Worm (Caenorhabditis elegans) whole organism, late embryonic: ENCODE results near the gene F11A5.16.

Experiments
- F13H6.1 ChIP-seq: sonication (generic microtip); optimal IDR thresholded peaks from 2 replicates; lab custom pipeline; 2016; ENCODE audit warnings: missing genetic modification characterization, missing compliant biosample characterization
- K02D7.2 ChIP-seq: sonication (generic microtip); optimal IDR thresholded peaks from 2 replicates; lab custom pipeline; 2017; ENCODE audit warnings: mild to moderate bottlenecking, missing genetic modification characterization, missing compliant biosample characterization
- T23F11.4 ChIP-seq: fragments of 200-800 bp; sonication (Bioruptor generic); optimal IDR thresholded peaks from 2 replicates; lab custom pipeline; 2018; ENCODE audit warnings: mild to moderate bottlenecking, missing genetic modification characterization, missing compliant biosample characterization
- ceh-18 ChIP-seq: sonication (generic microtip); optimal IDR thresholded peaks from 2 replicates; lab custom pipeline; 2016; ENCODE audit warnings: missing genetic modification characterization, missing compliant biosample characterization
- dve-1 ChIP-seq: sonication (generic microtip); optimal IDR thresholded peaks from 2 replicates; lab custom pipeline; 2017; ENCODE audit warnings: antibody characterized with exemption, mild to moderate bottlenecking, missing genetic modification characterization, missing compliant biosample characterization
- elt-4 ChIP-seq: sonication (generic microtip); optimal IDR thresholded peaks from 2 replicates; lab custom pipeline; 2016; ENCODE audit warnings: missing genetic modification characterization, missing compliant biosample characterization
- ets-4 ChIP-seq: sonication (generic microtip); optimal IDR thresholded peaks from 2 replicates; lab custom pipeline; 2016; ENCODE audit warnings: missing genetic modification characterization, missing compliant biosample characterization
- eyg-1 ChIP-seq: sonication (generic microtip); optimal IDR thresholded peaks from 2 replicates; lab custom pipeline; 2016; ENCODE audit warnings: missing genotype, missing genetic modification characterization, missing compliant biosample characterization
- fax-1 ChIP-seq: sonication (generic microtip); optimal IDR thresholded peaks from 2 replicates; lab custom pipeline; 2016; ENCODE audit warnings: missing genotype, missing genetic modification characterization, missing compliant biosample characterization
- fkh-6 ChIP-seq: sonication (generic microtip); optimal IDR thresholded peaks from 2 replicates; lab custom pipeline; 2016; ENCODE audit warnings: missing genetic modification characterization, missing compliant biosample characterization
- gmeb-2 ChIP-seq: sonication (generic microtip); optimal IDR thresholded peaks from 2 replicates; lab custom pipeline; 2016; ENCODE audit warnings: missing genetic modification characterization, inconsistent platforms, missing compliant biosample characterization
- hlh-13 ChIP-seq: fragments of 200-800 bp; sonication (Bioruptor generic); optimal IDR thresholded peaks from 2 replicates; lab custom pipeline; 2018; ENCODE audit warnings: mild to moderate bottlenecking, missing genetic modification characterization, missing compliant biosample characterization
- hlh-15 ChIP-seq: sonication (generic microtip); optimal IDR thresholded peaks from 2 replicates; lab custom pipeline; 2016; ENCODE audit warnings: missing genetic modification characterization, missing compliant biosample characterization
- hlh-30 ChIP-seq: sonication (generic microtip); optimal IDR thresholded peaks from 2 replicates; lab custom pipeline; 2017; ENCODE audit warnings: antibody characterized with exemption, missing genetic modification characterization, missing compliant biosample characterization; ENCODE audit not compliant: insufficient read depth
- hlh-6 ChIP-seq: sonication (generic microtip); optimal IDR thresholded peaks from 2 replicates; lab custom pipeline; 2016; ENCODE audit warnings: missing genotype, missing genetic modification characterization, missing compliant biosample characterization
- lim-6 ChIP-seq: sonication (generic microtip); optimal IDR thresholded peaks from 2 replicates; lab custom pipeline; 2016; ENCODE audit warnings: missing genetic modification characterization, missing compliant biosample characterization
- madf-2 ChIP-seq: sonication (generic microtip); optimal IDR thresholded peaks from 2 replicates; lab custom pipeline; 2017; ENCODE audit warnings: missing genetic modification characterization, missing compliant biosample characterization
- mec-3 ChIP-seq: sonication (generic microtip); optimal IDR thresholded peaks from 2 replicates; lab custom pipeline; 2016; ENCODE audit warnings: borderline replicate concordance, missing genetic modification characterization, missing compliant biosample characterization
- nfya-1 ChIP-seq: sonication (generic microtip); optimal IDR thresholded peaks from 2 replicates; lab custom pipeline; 2017; ENCODE audit warnings: missing genetic modification characterization, mild to moderate bottlenecking, missing compliant biosample characterization, antibody characterized with exemption, moderate library complexity
- nhr-232 ChIP-seq: sonication (generic microtip); optimal IDR thresholded peaks from 2 replicates; lab custom pipeline; 2016; ENCODE audit warnings: missing genetic modification characterization, missing compliant biosample characterization
- odd-2 ChIP-seq: sonication (generic microtip); optimal IDR thresholded peaks from 2 replicates; lab custom pipeline; 2017; ENCODE audit warnings: antibody characterized with exemption, mild to moderate bottlenecking, missing genetic modification characterization, missing compliant biosample characterization
- pha-2 ChIP-seq: sonication (generic microtip); optimal IDR thresholded peaks from 2 replicates; lab custom pipeline; 2017; ENCODE audit warnings: mild to moderate bottlenecking, missing genetic modification characterization, missing compliant biosample characterization
- pros-1 ChIP-seq: fragments of 150-350 bp; optimal IDR thresholded peaks from 2 replicates; lab custom pipeline; 2014; ENCODE audit warnings: missing biosample characterization, missing genetic modification reagents, missing genetic modification characterization
- ref-2 ChIP-seq: sonication (generic microtip); optimal IDR thresholded peaks from 2 replicates; lab custom pipeline; 2016; ENCODE audit warnings: missing genetic modification characterization, missing compliant biosample characterization
- rnt-1 ChIP-seq: sonication (generic microtip); optimal IDR thresholded peaks from 2 replicates; lab custom pipeline; 2016; ENCODE audit warnings: missing genetic modification characterization, missing compliant biosample characterization
- sdc-2 ChIP-seq: sonication (generic microtip); optimal IDR thresholded peaks from 2 replicates; lab custom pipeline; 2016; ENCODE audit warnings: missing genotype, missing genetic modification characterization, missing compliant biosample characterization
- sox-2 ChIP-seq: fragments of 200-800 bp; sonication (Bioruptor generic); IDR thresholded peaks from 2 replicates; pipeline ENCODE4 v1.3.6; 2022; ENCODE audit warnings: missing genetic modification reagents, missing genetic modification characterization, missing compliant biosample characterization
- sox-4 ChIP-seq: sonication (generic microtip); optimal IDR thresholded peaks from 2 replicates; lab custom pipeline; 2017; ENCODE audit warnings: mild to moderate bottlenecking, missing genetic modification characterization, inconsistent platforms, missing compliant biosample characterization
- syd-9 ChIP-seq: sonication (generic microtip); optimal IDR thresholded peaks from 2 replicates; lab custom pipeline; 2016; ENCODE audit warnings: mild to moderate bottlenecking, missing genetic modification characterization, moderate library complexity, missing compliant biosample characterization
- tbx-2 ChIP-seq: sonication (generic microtip); optimal IDR thresholded peaks from 2 replicates; lab custom pipeline; 2016; ENCODE audit warnings: missing genetic modification characterization, missing compliant biosample characterization
- tbx-7 ChIP-seq: sonication (generic microtip); optimal IDR thresholded peaks from 2 replicates; lab custom pipeline; 2016; ENCODE audit warnings: missing genotype, missing genetic modification characterization, missing compliant biosample characterization
- ttx-3 ChIP-seq: sonication (generic microtip); optimal IDR thresholded peaks from 2 replicates; lab custom pipeline; 2016; ENCODE audit warnings: missing genetic modification reagents, missing genetic modification characterization, missing compliant biosample characterization
- unc-42 ChIP-seq: sonication (generic microtip); optimal IDR thresholded peaks from 2 replicates; lab custom pipeline; 2016; ENCODE audit warnings: missing genotype, missing genetic modification characterization, missing compliant biosample characterization
- unc-86 ChIP-seq: sonication (generic microtip); optimal IDR thresholded peaks from 2 replicates; lab custom pipeline; 2016; ENCODE audit warnings: missing genetic modification characterization, missing compliant biosample characterization
- zip-5 ChIP-seq: sonication (generic microtip); optimal IDR thresholded peaks from 2 replicates; lab custom pipeline; 2016; ENCODE audit warnings: missing genetic modification characterization, missing compliant biosample characterization
- ztf-16 ChIP-seq: sonication (generic microtip); optimal IDR thresholded peaks from 2 replicates; lab custom pipeline; 2017; ENCODE audit warnings: missing genetic modification characterization, missing compliant biosample characterization

The F11A5.16 gene

DNA sequence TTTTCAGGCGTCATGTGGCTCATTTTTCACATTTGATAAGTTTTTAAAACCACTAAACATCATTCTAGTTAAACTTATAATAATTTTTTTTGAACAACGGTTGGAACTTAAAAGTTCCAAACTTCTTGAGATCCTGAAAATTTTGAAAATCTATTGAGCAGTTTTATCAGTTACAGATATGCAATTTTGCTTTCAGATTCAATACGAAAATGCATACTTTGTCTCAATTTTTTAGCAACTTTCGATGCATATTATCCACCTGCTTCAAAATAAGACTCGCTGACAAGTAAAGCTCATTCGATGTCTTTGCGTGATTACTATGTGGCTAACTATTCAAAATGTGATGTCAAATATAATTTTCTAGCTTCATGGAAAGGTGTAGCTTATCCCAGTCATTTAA, 35.8 kb downstream of the F11A5.16 start, which contains the start of gene srh-95:
TSS of gene srh-95 (plus strand) at position 301 of the 400 bp plus-strand sequence.
- TF ChIP-seq F13H6.1 (tag; lab: Kevin White, UChicago) (no peak), eyg-1 (no peak), lim-6 (tag; lab: Kevin White, UChicago) (no peak), pha-2 (no peak), syd-9 (tag; lab: Kevin White, UChicago) (no peak), zip-5 (tag; lab: Kevin White, UChicago) (no peak), nfya-1 (tag; lab: Kevin White, UChicago) (no peak)

DNA sequence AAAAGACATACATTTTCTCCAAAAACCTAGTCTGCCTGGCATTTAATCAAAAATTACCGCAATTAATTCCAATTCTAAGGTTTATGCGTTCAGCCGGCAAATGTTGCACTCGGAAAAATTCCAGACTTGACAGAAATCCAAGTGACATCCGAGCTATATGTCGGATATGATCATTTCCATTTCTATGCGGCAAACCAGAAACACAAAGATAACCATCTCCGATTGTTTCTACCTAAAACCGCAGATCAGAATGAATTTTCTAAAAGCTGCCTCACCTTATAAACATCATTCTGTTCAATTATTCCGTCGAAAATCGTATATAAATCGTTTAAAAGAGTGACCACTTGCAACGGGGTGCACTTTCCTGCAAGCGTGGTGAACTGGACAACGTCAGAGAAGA, 38.4 kb downstream of the F11A5.16 start:
- TF ChIP-seq ets-4 (no peak), sox-2 (GFP tag; lab: Robert Waterston, UW) (no peak), fkh-6 (tag; lab: Kevin White, UChicago) (no peak), unc-86 (no peak), ztf-16 (no peak), rnt-1 (peak; percentile 76), ref-2 (tag; lab: Kevin White, UChicago) (no peak)

DNA sequence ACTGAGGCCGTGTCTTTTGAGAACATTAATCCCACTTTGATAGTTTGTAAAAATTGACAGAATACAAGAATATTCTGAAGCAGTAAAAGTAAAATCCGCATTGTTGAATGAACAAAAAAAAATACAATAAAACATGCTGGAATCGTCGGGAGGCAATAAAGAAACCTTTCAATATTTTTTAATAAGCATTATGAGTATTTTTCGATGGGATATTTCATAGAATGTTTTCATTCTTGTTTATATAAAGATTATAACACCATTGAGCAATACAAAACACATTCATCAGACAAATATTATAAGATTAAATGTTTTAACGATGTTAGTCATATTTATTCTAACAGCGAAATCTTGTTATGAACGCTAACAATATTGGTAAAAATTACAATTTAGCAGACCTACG, 42.9 kb downstream of the F11A5.16 start, which contains the start of gene gcy-20:
TSS of gene gcy-20 (minus strand) at position 101 of the 400 bp plus-strand sequence.
- TF ChIP-seq F13H6.1 (tag; lab: Kevin White, UChicago) (no peak), madf-2 (tag; lab: Kevin White, UChicago) (no peak), T23F11.4 (GFP tag; lab: Kevin White, UChicago) (no peak), fax-1 (tag; lab: Kevin White, UChicago) (no peak)

DNA sequence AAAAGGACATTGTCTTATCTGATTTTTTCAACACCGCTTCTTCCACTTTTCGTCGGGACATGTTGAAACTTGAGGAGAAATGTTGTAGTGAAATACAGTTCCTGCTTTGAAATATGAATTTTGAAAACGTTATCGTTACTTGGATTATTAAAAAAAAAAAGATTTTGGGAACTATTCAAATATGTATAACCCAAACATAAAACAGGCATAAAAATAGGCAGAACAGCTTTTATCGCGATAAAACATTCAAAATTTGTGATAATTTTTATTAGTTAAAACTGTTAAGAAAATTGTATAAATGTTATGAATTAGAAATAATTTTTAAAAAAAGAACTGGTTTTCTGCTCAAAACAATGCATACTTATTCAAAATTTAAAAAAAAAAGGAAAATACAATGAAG, 45.6 kb downstream of the F11A5.16 start, which contains the start of gene bgnt-1.3:
TSS of gene bgnt-1.3 (minus strand) at position 101 of the 400 bp plus-strand sequence.
- no peak for TF ChIP-seq dve-1
- TF ChIP-seq sox-4 (tag; lab: Kevin White, UChicago) = no peak
- TF ChIP-seq K02D7.2 (tag; lab: Kevin White, UChicago) = no peak
- no peak for TF ChIP-seq mec-3
- TF ChIP-seq tbx-7 (tag; lab: Kevin White, UChicago) = no peak
- no peak for TF ChIP-seq hlh-13 (GFP tag; lab: Kevin White, UChicago)
- TF ChIP-seq pros-1 (tag; lab: Kevin White, UChicago) = no peak
- no peak for TF ChIP-seq sox-2 (GFP tag; lab: Robert Waterston, UW)
- no peak for TF ChIP-seq nhr-232
- no peak for TF ChIP-seq hlh-15 (tag; lab: Kevin White, UChicago)
- TF ChIP-seq hlh-30 = no peak
- no peak for TF ChIP-seq gmeb-2 (tag; lab: Kevin White, UChicago)
- no peak for TF ChIP-seq hlh-6 (tag; lab: Kevin White, UChicago)

- TF ChIP-seq nfya-1 (tag; lab: Kevin White, UChicago) (no peak), ttx-3 (tag; lab: Kevin White, UChicago) (no peak), elt-4 (no peak), ceh-18 (tag; lab: Kevin White, UChicago) (no peak), gmeb-2 (tag; lab: Kevin White, UChicago) (no peak), unc-42 (tag; lab: Kevin White, UChicago) (no peak), K02D7.2 (tag; lab: Kevin White, UChicago) (no peak), pros-1 (tag; lab: Kevin White, UChicago) (no peak), sdc-2 (tag; lab: Kevin White, UChicago) (no peak), zip-5 (tag; lab: Kevin White, UChicago) (no peak), ztf-16 (no peak), lim-6 (tag; lab: Kevin White, UChicago) (no peak), odd-2 (tag; lab: Kevin White, UChicago) (no peak), tbx-2 (tag; lab: Kevin White, UChicago) (no peak), tbx-7 (tag; lab: Kevin White, UChicago) (no peak)
Measured at ce11 chrV:16258142-16258541, 47.4 kb downstream of the F11A5.16 start, which contains the start of gene nhr-218. TSS of gene nhr-218 (plus strand) at chrV:16258442.
